Fruit fly (Drosophila melanogaster) S2 (cell line): Measurements from ENCODE around the gene GlnRS.

Experiments used
- CG8478 ChIP-seq: fragments of >200 bp; optimal IDR thresholded peaks from 2 replicates; lab custom pipeline; 2018
- CTCF ChIP-seq, 2 experiments: fragments of >200 bp; optimal IDR thresholded peaks; 2 replicates each; lab custom pipeline; 2018

- no peak for TF ChIP-seq CTCF (optimal IDR thresholded peaks at IDR 0.05; lab: Kevin White, UChicago)
- no peak for TF ChIP-seq CG8478
Measured at dm6 chr3R:25303857-25304440, 38.4 kb upstream of the GlnRS start, which contains the start of gene CG31436.
